Worm (Caenorhabditis elegans) whole organism, young adult: ENCODE measurements around the gene prp-19.

Source experiments
- B0019.2 ChIP-seq: fragments of 200-800 bp; sonication (Bioruptor generic); conservative IDR thresholded peaks from 2 replicates; pipeline ENCODE4 v1.3.6; 2022; ENCODE audit warnings: missing genetic modification reagents, missing genetic modification characterization, missing compliant biosample characterization
- C17E4.6 ChIP-seq: fragments of 200-800 bp; sonication (Bioruptor generic); IDR thresholded peaks from 2 replicates; pipeline ENCODE4 v1.3.6; 2022; ENCODE audit warnings: missing genetic modification reagents, missing genetic modification characterization, missing compliant biosample characterization
- D2030.7 ChIP-seq: fragments of 200-800 bp; sonication (Bioruptor generic); IDR thresholded peaks from 2 replicates; pipeline ENCODE4 v1.3.6; 2022; ENCODE audit warnings: missing genetic modification reagents, missing genetic modification characterization, missing compliant biosample characterization
- F33H1.4 ChIP-seq: fragments of 200-800 bp; sonication (Bioruptor generic); IDR thresholded peaks from 2 replicates; pipeline ENCODE4 v1.3.6; 2022; ENCODE audit warnings: missing genetic modification reagents, missing genetic modification characterization, missing compliant biosample characterization
- F37B4.10 ChIP-seq: fragments of 200-800 bp; sonication (Bioruptor generic); IDR thresholded peaks from 2 replicates; pipeline ENCODE4 v1.3.6; 2022; ENCODE audit warnings: missing genetic modification characterization, missing compliant biosample characterization
- K12H6.12 ChIP-seq: fragments of 200-800 bp; sonication (Bioruptor generic); optimal IDR thresholded peaks from 2 replicates; lab custom pipeline; 2018; ENCODE audit warnings: mild to moderate bottlenecking, missing genetic modification characterization, missing compliant biosample characterization
- T26A5.8 ChIP-seq: sonication (generic microtip); optimal IDR thresholded peaks from 2 replicates; lab custom pipeline; 2016; ENCODE audit warnings: missing genetic modification characterization, missing compliant biosample characterization
- Y53F4B.3 ChIP-seq: fragments of 200-800 bp; sonication (Bioruptor generic); IDR thresholded peaks from 2 replicates; pipeline ENCODE4 v1.3.6; 2022; ENCODE audit warnings: missing genetic modification reagents, missing genetic modification characterization, missing compliant biosample characterization
- Y56A3A.18 ChIP-seq: fragments of 200-800 bp; sonication (Bioruptor generic); IDR thresholded peaks from 2 replicates; pipeline ENCODE4 v1.3.6; 2022; ENCODE audit warnings: missing genetic modification reagents, missing genetic modification characterization, missing compliant biosample characterization
- Y95B8A.8 ChIP-seq: fragments of 200-800 bp; sonication (Bioruptor generic); IDR thresholded peaks from 2 replicates; pipeline ENCODE4 v1.3.6; 2022; ENCODE audit warnings: missing genetic modification reagents, missing genetic modification characterization, missing compliant biosample characterization
- ama-1 ChIP-seq, 3 experiments: fragments of 150-350 bp in 1 of 3; sonication (generic microtip) in 2 of 3; optimal IDR thresholded peaks; 2 replicates each; lab custom pipeline; 2014 to 2018; ENCODE audit warnings: missing biosample characterization in 2 of 3, missing genetic modification characterization in 2 of 3, missing genetic modification reagents in 2 of 3
- aptf-3 ChIP-seq: fragments of 200-800 bp; sonication (Bioruptor generic); IDR thresholded peaks from 2 replicates; pipeline ENCODE4 v1.3.6; 2022; ENCODE audit warnings: missing genetic modification characterization, missing compliant biosample characterization
- athp-1 ChIP-seq: sonication (generic microtip); optimal IDR thresholded peaks from 2 replicates; lab custom pipeline; 2017; ENCODE audit warnings: mild to moderate bottlenecking, missing genetic modification characterization, missing compliant biosample characterization
- attf-5 ChIP-seq: fragments of 200-800 bp; sonication (Bioruptor generic); optimal IDR thresholded peaks from 2 replicates; lab custom pipeline; 2018; ENCODE audit warnings: mild to moderate bottlenecking, missing genetic modification characterization, missing compliant biosample characterization
- bed-2 ChIP-seq: fragments of 200-800 bp; sonication (Bioruptor generic); IDR thresholded peaks from 2 replicates; pipeline ENCODE4 v1.3.6; 2022; ENCODE audit warnings: missing genetic modification reagents, missing genetic modification characterization, missing compliant biosample characterization
- ccch-3 ChIP-seq: fragments of 200-800 bp; sonication (Bioruptor generic); optimal IDR thresholded peaks from 2 replicates; lab custom pipeline; 2018; ENCODE audit warnings: mild to moderate bottlenecking, missing genetic modification characterization, missing compliant biosample characterization
- ceh-91 ChIP-seq: fragments of 200-800 bp; sonication (Bioruptor generic); IDR thresholded peaks from 2 replicates; pipeline ENCODE4 v1.3.6; 2022; ENCODE audit warnings: missing genetic modification reagents, missing genetic modification characterization, missing compliant biosample characterization
- die-1 ChIP-seq: sonication (generic microtip); optimal IDR thresholded peaks from 2 replicates; lab custom pipeline; 2016; ENCODE audit warnings: missing genotype, mild to moderate bottlenecking, missing genetic modification characterization, missing compliant biosample characterization
- dox-1 ChIP-seq: fragments of 200-800 bp; sonication (Bioruptor generic); IDR thresholded peaks from 2 replicates; pipeline ENCODE4 v1.3.6; 2022; ENCODE audit warnings: missing genetic modification reagents, missing genetic modification characterization, missing compliant biosample characterization
- dpff-1 ChIP-seq: sonication (generic microtip); optimal IDR thresholded peaks from 2 replicates; lab custom pipeline; 2017; ENCODE audit warnings: mild to moderate bottlenecking, missing genetic modification characterization, missing compliant biosample characterization
- dpl-1 ChIP-seq: fragments of 150-350 bp; optimal IDR thresholded peaks from 2 replicates; lab custom pipeline; 2014; ENCODE audit warnings: missing biosample characterization, missing genetic modification reagents, missing genetic modification characterization
- egl-18 ChIP-seq: fragments of 200-800 bp; sonication (Bioruptor generic); IDR thresholded peaks from 2 replicates; pipeline ENCODE4 v1.3.6; 2022; ENCODE audit warnings: missing genetic modification reagents, missing genetic modification characterization, missing compliant biosample characterization
- egl-44 ChIP-seq: fragments of 200-800 bp; sonication (Bioruptor generic); IDR thresholded peaks from 2 replicates; pipeline ENCODE4 v1.3.6; 2022; ENCODE audit warnings: missing genetic modification reagents, missing genetic modification characterization, missing compliant biosample characterization
- fkh-3 ChIP-seq: sonication (generic microtip); optimal IDR thresholded peaks from 2 replicates; lab custom pipeline; 2016; ENCODE audit warnings: mild to moderate bottlenecking, missing genetic modification characterization, missing compliant biosample characterization
- him-1 ChIP-seq: sonication (generic microtip); optimal IDR thresholded peaks from 2 replicates; lab custom pipeline; 2016; ENCODE audit warnings: missing genotype, missing genetic modification reagents, missing genetic modification characterization, missing compliant biosample characterization
- hlh-12 ChIP-seq: sonication (generic microtip); optimal IDR thresholded peaks from 2 replicates; lab custom pipeline; 2016; ENCODE audit warnings: missing genetic modification characterization, missing compliant biosample characterization
- hmg-1.2 ChIP-seq: fragments of 200-800 bp; sonication (Bioruptor generic); IDR thresholded peaks from 2 replicates; pipeline ENCODE4 v1.3.6; 2022; ENCODE audit warnings: missing genetic modification reagents, missing genetic modification characterization, missing compliant biosample characterization
- hmg-20 ChIP-seq: fragments of 200-800 bp; sonication (Bioruptor generic); IDR thresholded peaks from 2 replicates; pipeline ENCODE4 v1.3.6; 2022; ENCODE audit warnings: missing genetic modification reagents, missing genetic modification characterization, missing compliant biosample characterization
- hrde-1 ChIP-seq: sonication (generic microtip); optimal IDR thresholded peaks from 2 replicates; lab custom pipeline; 2016; ENCODE audit warnings: missing genetic modification characterization, mild to moderate bottlenecking, missing compliant biosample characterization, moderate library complexity, missing genotype, missing genetic modification reagents, borderline replicate concordance
- lag-1 ChIP-seq: fragments of 200-800 bp; sonication (Bioruptor generic); IDR thresholded peaks from 2 replicates; pipeline ENCODE4 v1.3.6; 2022; ENCODE audit warnings: missing genetic modification reagents, missing genetic modification characterization, missing compliant biosample characterization
- let-607 ChIP-seq, 2 experiments: fragments of 200-800 bp in 1 of 2; sonication (Bioruptor generic) in 1 of 2; sonication (generic microtip) in 1 of 2; optimal IDR thresholded peaks; 2 replicates each; lab custom pipeline; 2016 to 2018; ENCODE audit warnings: mild to moderate bottlenecking in 2 of 2, missing compliant biosample characterization in 2 of 2, missing genetic modification characterization in 2 of 2, moderate library complexity in 2 of 2, missing genotype in 1 of 2
- lin-40 ChIP-seq: sonication (generic microtip); optimal IDR thresholded peaks from 2 replicates; lab custom pipeline; 2016; ENCODE audit warnings: missing genetic modification characterization, mild to moderate bottlenecking, missing compliant biosample characterization, missing genotype, missing genetic modification reagents
- lsl-1 ChIP-seq: fragments of 200-800 bp; sonication (Bioruptor generic); optimal IDR thresholded peaks from 2 replicates; lab custom pipeline; 2018; ENCODE audit warnings: mild to moderate bottlenecking, missing genetic modification characterization, moderate library complexity, missing compliant biosample characterization
- lsy-27 ChIP-seq: sonication (generic microtip); optimal IDR thresholded peaks from 2 replicates; lab custom pipeline; 2017; ENCODE audit warnings: missing genetic modification characterization, mild to moderate bottlenecking, missing compliant biosample characterization, antibody characterized with exemption, missing genotype, borderline replicate concordance; ENCODE audit not compliant: insufficient read depth
- madf-6 ChIP-seq: fragments of 200-800 bp; sonication (Bioruptor generic); IDR thresholded peaks from 2 replicates; pipeline ENCODE4 v1.3.6; 2022; ENCODE audit warnings: missing genetic modification reagents, missing genetic modification characterization, missing compliant biosample characterization
- mel-28 ChIP-seq: sonication (generic microtip); optimal IDR thresholded peaks from 2 replicates; lab custom pipeline; 2016; ENCODE audit warnings: borderline replicate concordance, mild to moderate bottlenecking, missing genetic modification characterization, missing compliant biosample characterization
- nhr-120 ChIP-seq: fragments of 200-800 bp; sonication (Bioruptor generic); IDR thresholded peaks from 2 replicates; pipeline ENCODE4 v1.3.6; 2022; ENCODE audit warnings: missing genetic modification characterization, missing compliant biosample characterization
- nhr-27 ChIP-seq: fragments of 200-800 bp; sonication (Bioruptor generic); optimal IDR thresholded peaks from 2 replicates; lab custom pipeline; 2018; ENCODE audit warnings: mild to moderate bottlenecking, missing genetic modification characterization, moderate library complexity, missing compliant biosample characterization
- nhr-80 ChIP-seq: sonication (generic microtip); optimal IDR thresholded peaks from 2 replicates; lab custom pipeline; 2016; ENCODE audit warnings: missing genetic modification characterization, missing compliant biosample characterization
- nhr-90 ChIP-seq: sonication (generic microtip); optimal IDR thresholded peaks from 2 replicates; lab custom pipeline; 2016; ENCODE audit warnings: missing genotype, mild to moderate bottlenecking, missing genetic modification characterization, missing compliant biosample characterization
- pha-4 ChIP-seq: fragments of 150-350 bp; sonication (generic microtip); optimal IDR thresholded peaks from 2 replicates; lab custom pipeline; 2014; ENCODE audit warnings: missing biosample characterization, missing genetic modification reagents, missing genetic modification characterization
- rcor-1 ChIP-seq: fragments of 200-800 bp; sonication (Bioruptor generic); IDR thresholded peaks from 2 replicates; pipeline ENCODE4 v1.3.6; 2022; ENCODE audit warnings: missing genetic modification reagents, missing genetic modification characterization, missing compliant biosample characterization
- rec-8 ChIP-seq, 2 experiments: sonication (generic microtip); optimal IDR thresholded peaks; 2 replicates each; lab custom pipeline; 2016; ENCODE audit warnings: mild to moderate bottlenecking in 2 of 2, missing genetic modification characterization in 2 of 2, missing genetic modification reagents in 2 of 2, missing genotype in 2 of 2, missing biosample characterization in 1 of 2, missing compliant biosample characterization in 1 of 2, moderate library complexity in 1 of 2
- sea-2 ChIP-seq: fragments of 200-800 bp; sonication (Bioruptor generic); IDR thresholded peaks from 2 replicates; pipeline ENCODE4 v1.3.6; 2022; ENCODE audit warnings: missing genetic modification characterization, missing compliant biosample characterization
- snpc-1.3 ChIP-seq: sonication (generic microtip); optimal IDR thresholded peaks from 2 replicates; lab custom pipeline; 2017; ENCODE audit warnings: missing genetic modification characterization, mild to moderate bottlenecking, missing compliant biosample characterization, antibody characterized with exemption, moderate library complexity, missing genotype, missing genetic modification reagents; ENCODE audit not compliant: insufficient read depth
- xnd-1 ChIP-seq: sonication (generic microtip); optimal IDR thresholded peaks from 2 replicates; lab custom pipeline; 2016; ENCODE audit warnings: missing genotype, missing genetic modification reagents, missing genetic modification characterization, missing compliant biosample characterization
- ztf-22 ChIP-seq: fragments of 200-800 bp; sonication (Bioruptor generic); optimal IDR thresholded peaks from 2 replicates; lab custom pipeline; 2018; ENCODE audit warnings: mild to moderate bottlenecking, missing genetic modification characterization, moderate library complexity, missing compliant biosample characterization
- ztf-3 ChIP-seq: fragments of 200-800 bp; sonication (Bioruptor generic); optimal IDR thresholded peaks from 2 replicates; lab custom pipeline; 2018; ENCODE audit warnings: mild to moderate bottlenecking, missing genetic modification characterization, missing compliant biosample characterization

The prp-19 gene

ce11 chrIII:5172470-5172869 lies 625 bp upstream of the prp-19 start, which contains the start of gene K10D2.5 (continued):
- TF ChIP-seq lag-1 (GFP tag; lab: Robert Waterston, UW) (0 out of 2 replicates have a peak, but pooled peaks have one; percentile 24), madf-6 (peak; percentile 88), sea-2 (no peak), pha-4 (no peak), rcor-1 (GFP tag; lab: Robert Waterston, UW) (peak; percentile 96), Y53F4B.3 (GFP tag; lab: Robert Waterston, UW) (peak; percentile 86), attf-5 (GFP tag; lab: Kevin White, UChicago) (peak; percentile 99), ztf-3 (GFP tag; lab: Kevin White, UChicago) (no peak), nhr-90 (no peak), C17E4.6 (peak; percentile 92), mel-28 (tag; lab: Kevin White, UChicago) (peak; percentile 31), dpl-1 (peak; percentile 77), let-607 (tag; optimal IDR thresholded peaks at IDR 0.05; lab: Kevin White, UChicago) (peak; percentile 20 to 65), dpff-1 (tag; lab: Kevin White, UChicago) (no peak), K12H6.12 (tag; lab: Kevin White, UChicago) (peak; percentile 92), athp-1 (peak; percentile 96), T26A5.8 (tag; lab: Kevin White, UChicago) (no peak), rec-8 (tag; optimal IDR thresholded peaks at IDR 0.05; lab: Kevin White, UChicago) (peak; percentile 89), dox-1 (GFP tag; lab: Robert Waterston, UW) (peak; percentile 99), fkh-3 (tag; lab: Kevin White, UChicago) (no peak), him-1 (tag; lab: Kevin White, UChicago) (peak; percentile 8), egl-18 (GFP tag; lab: Robert Waterston, UW) (no peak), die-1 (tag; lab: Kevin White, UChicago) (peak; percentile 60), lsl-1 (GFP tag; lab: Kevin White, UChicago) (peak; percentile 77), lsy-27 (no peak), xnd-1 (tag; lab: Kevin White, UChicago) (peak; percentile 27), ztf-22 (GFP tag; lab: Kevin White, UChicago) (peak; percentile 72), F33H1.4 (GFP tag; lab: Robert Waterston, UW) (peak; percentile 83), snpc-1.3 (tag; lab: Kevin White, UChicago) (peak; percentile 70), bed-2 (GFP tag; lab: Robert Waterston, UW) (peak; percentile 98), Y95B8A.8 (GFP tag; lab: Robert Waterston, UW) (peak; percentile 97), D2030.7 (GFP tag; lab: Robert Waterston, UW) (peak; percentile 99), ccch-3 (peak; percentile 95), hlh-12 (tag; lab: Kevin White, UChicago) (no peak), ceh-91 (GFP tag; lab: Robert Waterston, UW) (peak; percentile 97), ama-1 (optimal IDR thresholded peaks at IDR 0.05; lab: Kevin White, UChicago) (no peak), ama-1 (GFP tag; optimal IDR thresholded peaks at IDR 0.05; lab: Kevin White, UChicago) (no peak), Y56A3A.18 (GFP tag; lab: Robert Waterston, UW) (no peak), hrde-1 (tag; lab: Kevin White, UChicago) (peak; percentile 82), nhr-80 (tag; lab: Kevin White, UChicago) (peak; percentile 80), B0019.2 (GFP tag; lab: Robert Waterston, UW) (peak; percentile 96), nhr-120 (GFP tag; lab: Robert Waterston, UW) (0 out of 2 replicates have a peak, but pooled peaks have one; percentile 88), lin-40 (peak; percentile 80), egl-44 (GFP tag; lab: Robert Waterston, UW) (peak; percentile 66; the same call in 1 of the 2 replicates), nhr-27 (tag; lab: Kevin White, UChicago) (no peak), hmg-20 (GFP tag; lab: Robert Waterston, UW) (peak; percentile 82), F37B4.10 (GFP tag; lab: Robert Waterston, UW) (no peak), aptf-3 (GFP tag; lab: Robert Waterston, UW) (peak; percentile 63; the same call in 1 of the 2 replicates), hmg-1.2 (GFP tag; lab: Robert Waterston, UW) (peak; percentile 77)
